Worm (Caenorhabditis elegans) whole organism, late embryonic: ENCODE results near the gene F02D8.9.

Experiments
- C08G9.2 ChIP-seq: sonication (generic microtip); optimal IDR thresholded peaks from 2 replicates; lab custom pipeline; 2016; ENCODE audit warnings: mild to moderate bottlenecking, missing genetic modification characterization, moderate library complexity, missing compliant biosample characterization
- C38D4.7 ChIP-seq: fragments of 200-800 bp; sonication (Bioruptor generic); optimal IDR thresholded peaks from 2 replicates; lab custom pipeline; 2018; ENCODE audit warnings: mild to moderate bottlenecking, missing genetic modification characterization, moderate library complexity, missing compliant biosample characterization
- T23F11.4 ChIP-seq: fragments of 200-800 bp; sonication (Bioruptor generic); optimal IDR thresholded peaks from 2 replicates; lab custom pipeline; 2018; ENCODE audit warnings: mild to moderate bottlenecking, missing genetic modification characterization, missing compliant biosample characterization
- Y22D7AL.16 ChIP-seq: sonication (generic microtip); optimal IDR thresholded peaks from 2 replicates; lab custom pipeline; 2016; ENCODE audit warnings: missing genetic modification characterization, missing compliant biosample characterization
- ceh-18 ChIP-seq: sonication (generic microtip); optimal IDR thresholded peaks from 2 replicates; lab custom pipeline; 2016; ENCODE audit warnings: missing genetic modification characterization, missing compliant biosample characterization
- ceh-19 ChIP-seq: fragments of 200-800 bp; sonication (Bioruptor generic); optimal IDR thresholded peaks from 2 replicates; lab custom pipeline; 2018; ENCODE audit warnings: mild to moderate bottlenecking, missing genetic modification characterization, missing compliant biosample characterization
- ceh-22 ChIP-seq: sonication (generic microtip); optimal IDR thresholded peaks from 2 replicates; lab custom pipeline; 2017; ENCODE audit warnings: missing biosample characterization, missing genetic modification characterization
- ceh-24 ChIP-seq: sonication (generic microtip); optimal IDR thresholded peaks from 2 replicates; lab custom pipeline; 2016; ENCODE audit warnings: mild to moderate bottlenecking, missing genetic modification characterization, missing compliant biosample characterization
- ceh-31 ChIP-seq: sonication (generic microtip); optimal IDR thresholded peaks from 2 replicates; lab custom pipeline; 2016; ENCODE audit warnings: missing genetic modification characterization, missing compliant biosample characterization
- ceh-34 ChIP-seq: sonication (generic microtip); optimal IDR thresholded peaks from 2 replicates; lab custom pipeline; 2016; ENCODE audit warnings: mild to moderate bottlenecking, missing genetic modification characterization, missing compliant biosample characterization
- ceh-48 ChIP-seq: sonication (generic microtip); optimal IDR thresholded peaks from 2 replicates; lab custom pipeline; 2016; ENCODE audit warnings: missing genetic modification characterization, inconsistent platforms, missing compliant biosample characterization
- che-1 ChIP-seq: sonication (generic microtip); optimal IDR thresholded peaks from 2 replicates; lab custom pipeline; 2016; ENCODE audit warnings: mild to moderate bottlenecking, missing genetic modification characterization, missing compliant biosample characterization
- dmd-4 ChIP-seq: sonication (generic microtip); optimal IDR thresholded peaks from 2 replicates; lab custom pipeline; 2016; ENCODE audit warnings: borderline replicate concordance, missing genetic modification characterization, missing compliant biosample characterization
- eyg-1 ChIP-seq: sonication (generic microtip); optimal IDR thresholded peaks from 2 replicates; lab custom pipeline; 2016; ENCODE audit warnings: missing genotype, missing genetic modification characterization, missing compliant biosample characterization
- fax-1 ChIP-seq: sonication (generic microtip); optimal IDR thresholded peaks from 2 replicates; lab custom pipeline; 2016; ENCODE audit warnings: missing genotype, missing genetic modification characterization, missing compliant biosample characterization
- fkh-10 ChIP-seq: fragments of 150-350 bp; optimal IDR thresholded peaks from 2 replicates; lab custom pipeline; 2014; ENCODE audit warnings: missing biosample characterization, missing genetic modification reagents, missing genetic modification characterization
- gmeb-2 ChIP-seq: sonication (generic microtip); optimal IDR thresholded peaks from 2 replicates; lab custom pipeline; 2016; ENCODE audit warnings: missing genetic modification characterization, inconsistent platforms, missing compliant biosample characterization
- hlh-13 ChIP-seq: fragments of 200-800 bp; sonication (Bioruptor generic); optimal IDR thresholded peaks from 2 replicates; lab custom pipeline; 2018; ENCODE audit warnings: mild to moderate bottlenecking, missing genetic modification characterization, missing compliant biosample characterization
- hlh-30 ChIP-seq: sonication (generic microtip); optimal IDR thresholded peaks from 2 replicates; lab custom pipeline; 2017; ENCODE audit warnings: antibody characterized with exemption, missing genetic modification characterization, missing compliant biosample characterization; ENCODE audit not compliant: insufficient read depth
- hlh-6 ChIP-seq: sonication (generic microtip); optimal IDR thresholded peaks from 2 replicates; lab custom pipeline; 2016; ENCODE audit warnings: missing genotype, missing genetic modification characterization, missing compliant biosample characterization
- hlh-8 ChIP-seq: sonication (generic microtip); optimal IDR thresholded peaks from 2 replicates; lab custom pipeline; 2016; ENCODE audit warnings: missing genotype, missing genetic modification characterization, missing compliant biosample characterization
- madf-2 ChIP-seq: sonication (generic microtip); optimal IDR thresholded peaks from 2 replicates; lab custom pipeline; 2017; ENCODE audit warnings: missing genetic modification characterization, missing compliant biosample characterization
- mec-3 ChIP-seq: sonication (generic microtip); optimal IDR thresholded peaks from 2 replicates; lab custom pipeline; 2016; ENCODE audit warnings: borderline replicate concordance, missing genetic modification characterization, missing compliant biosample characterization
- nfya-1 ChIP-seq: sonication (generic microtip); optimal IDR thresholded peaks from 2 replicates; lab custom pipeline; 2017; ENCODE audit warnings: missing genetic modification characterization, mild to moderate bottlenecking, missing compliant biosample characterization, antibody characterized with exemption, moderate library complexity
- nhr-232 ChIP-seq: sonication (generic microtip); optimal IDR thresholded peaks from 2 replicates; lab custom pipeline; 2016; ENCODE audit warnings: missing genetic modification characterization, missing compliant biosample characterization
- npax-4 ChIP-seq: sonication (generic microtip); optimal IDR thresholded peaks from 2 replicates; lab custom pipeline; 2016; ENCODE audit warnings: missing genetic modification characterization, missing compliant biosample characterization
- pax-1 ChIP-seq: fragments of 150-350 bp; optimal IDR thresholded peaks from 2 replicates; lab custom pipeline; 2014; ENCODE audit warnings: missing biosample characterization, missing genetic modification characterization
- pha-4 ChIP-seq: fragments of 150-350 bp; optimal IDR thresholded peaks from 2 replicates; lab custom pipeline; 2018; ENCODE audit warnings: missing biosample characterization, missing genetic modification reagents, missing genetic modification characterization
- pros-1 ChIP-seq: fragments of 150-350 bp; optimal IDR thresholded peaks from 2 replicates; lab custom pipeline; 2014; ENCODE audit warnings: missing biosample characterization, missing genetic modification reagents, missing genetic modification characterization
- syd-9 ChIP-seq: sonication (generic microtip); optimal IDR thresholded peaks from 2 replicates; lab custom pipeline; 2016; ENCODE audit warnings: mild to moderate bottlenecking, missing genetic modification characterization, moderate library complexity, missing compliant biosample characterization
- tbx-7 ChIP-seq: sonication (generic microtip); optimal IDR thresholded peaks from 2 replicates; lab custom pipeline; 2016; ENCODE audit warnings: missing genotype, missing genetic modification characterization, missing compliant biosample characterization
- ttx-3 ChIP-seq: sonication (generic microtip); optimal IDR thresholded peaks from 2 replicates; lab custom pipeline; 2016; ENCODE audit warnings: missing genetic modification reagents, missing genetic modification characterization, missing compliant biosample characterization
- unc-3 ChIP-seq, 2 experiments: fragments of 200-800 bp in 1 of 2; sonication (Bioruptor generic) in 1 of 2; sonication (generic microtip) in 1 of 2; conservative IDR thresholded peaks in 1 of 2; optimal IDR thresholded peaks in 1 of 2; 2 replicates each; pipeline versions ENCODE4 v1.3.6 to Lab custom; 2016 to 2022; ENCODE audit warnings: missing compliant biosample characterization in 2 of 2, missing genetic modification characterization in 2 of 2, missing genetic modification reagents in 1 of 2
- unc-42 ChIP-seq: sonication (generic microtip); optimal IDR thresholded peaks from 2 replicates; lab custom pipeline; 2016; ENCODE audit warnings: missing genotype, missing genetic modification characterization, missing compliant biosample characterization
- unc-86 ChIP-seq: sonication (generic microtip); optimal IDR thresholded peaks from 2 replicates; lab custom pipeline; 2016; ENCODE audit warnings: missing genetic modification characterization, missing compliant biosample characterization
- zip-5 ChIP-seq: sonication (generic microtip); optimal IDR thresholded peaks from 2 replicates; lab custom pipeline; 2016; ENCODE audit warnings: missing genetic modification characterization, missing compliant biosample characterization
- ztf-16 ChIP-seq: sonication (generic microtip); optimal IDR thresholded peaks from 2 replicates; lab custom pipeline; 2017; ENCODE audit warnings: missing genetic modification characterization, missing compliant biosample characterization

F02D8.9 gene

ce11 chrV:14942898-14943297 is 12.7 kb downstream of the F02D8.9 start:
- TF ChIP-seq ceh-18 (tag; lab: Kevin White, UChicago) (no peak), syd-9 (tag; lab: Kevin White, UChicago) (no peak), unc-86 (tag; lab: Kevin White, UChicago) (no peak), ceh-34 (no peak), zip-5 (tag; lab: Kevin White, UChicago) (no peak), pha-4 (tag; lab: Kevin White, UChicago) (no peak), ztf-16 (tag; lab: Kevin White, UChicago) (no peak), npax-4 (tag; lab: Kevin White, UChicago) (no peak), mec-3 (tag; lab: Kevin White, UChicago) (no peak), ceh-22 (tag; lab: Kevin White, UChicago) (no peak), pros-1 (tag; lab: Kevin White, UChicago) (no peak), che-1 (tag; lab: Kevin White, UChicago) (no peak), eyg-1 (tag; lab: Kevin White, UChicago) (no peak)

- TF ChIP-seq pax-1 (tag; lab: Kevin White, UChicago) (no peak), hlh-13 (GFP tag; lab: Kevin White, UChicago) (no peak), fkh-10 (GFP tag; lab: Kevin White, UChicago) (no peak), tbx-7 (tag; lab: Kevin White, UChicago) (no peak), T23F11.4 (GFP tag; lab: Kevin White, UChicago) (no peak), ceh-24 (no peak), unc-3 (GFP tag; conservative IDR thresholded peaks at IDR 0.05; lab: Robert Waterston, UW) (no peak), unc-3 (tag; optimal IDR thresholded peaks at IDR 0.05; lab: Kevin White, UChicago) (no peak), hlh-6 (no peak), nfya-1 (tag; lab: Kevin White, UChicago) (no peak), dmd-4 (tag; lab: Kevin White, UChicago) (no peak), hlh-8 (no peak), unc-86 (tag; lab: Kevin White, UChicago) (no peak), gmeb-2 (tag; lab: Kevin White, UChicago) (no peak), madf-2 (no peak), C38D4.7 (GFP tag; lab: Kevin White, UChicago) (no peak), zip-5 (tag; lab: Kevin White, UChicago) (no peak), ceh-48 (tag; lab: Kevin White, UChicago) (no peak), nhr-232 (tag; lab: Kevin White, UChicago) (no peak)
These were observed 19.0 kb downstream of the F02D8.9 start, which contains the start of gene C30G7.2 for ce11 chrV:14936587-14936986. TSS of gene C30G7.2 (plus strand) at chrV:14936887.

ce11 chrV:14933450-14934218 is 21.9 kb downstream of the F02D8.9 start:
- TF ChIP-seq fax-1 (tag; lab: Kevin White, UChicago) (no peak), C08G9.2 (tag; lab: Kevin White, UChicago) (peak; percentile 0), hlh-13 (GFP tag; lab: Kevin White, UChicago) (no peak), unc-42 (peak; percentile 14), pha-4 (tag; lab: Kevin White, UChicago) (no peak), pax-1 (tag; lab: Kevin White, UChicago) (no peak), ttx-3 (tag; lab: Kevin White, UChicago) (no peak), ceh-19 (GFP tag; lab: Kevin White, UChicago) (peak; percentile 38), Y22D7AL.16 (tag; lab: Kevin White, UChicago) (no peak), mec-3 (tag; lab: Kevin White, UChicago) (peak; percentile 12), hlh-30 (tag; lab: Kevin White, UChicago) (no peak), T23F11.4 (GFP tag; lab: Kevin White, UChicago) (no peak), ceh-31 (tag; lab: Kevin White, UChicago) (peak; percentile 27), ceh-34 (peak; percentile 79), syd-9 (tag; lab: Kevin White, UChicago) (no peak)
